Fruit fly (Drosophila melanogaster): Measurements from ENCODE around the gene CG7483.
A peak's percentile ranks its signal among the peaks of the same experiment; 100 is the strongest.

CG7483 gene

DNA sequence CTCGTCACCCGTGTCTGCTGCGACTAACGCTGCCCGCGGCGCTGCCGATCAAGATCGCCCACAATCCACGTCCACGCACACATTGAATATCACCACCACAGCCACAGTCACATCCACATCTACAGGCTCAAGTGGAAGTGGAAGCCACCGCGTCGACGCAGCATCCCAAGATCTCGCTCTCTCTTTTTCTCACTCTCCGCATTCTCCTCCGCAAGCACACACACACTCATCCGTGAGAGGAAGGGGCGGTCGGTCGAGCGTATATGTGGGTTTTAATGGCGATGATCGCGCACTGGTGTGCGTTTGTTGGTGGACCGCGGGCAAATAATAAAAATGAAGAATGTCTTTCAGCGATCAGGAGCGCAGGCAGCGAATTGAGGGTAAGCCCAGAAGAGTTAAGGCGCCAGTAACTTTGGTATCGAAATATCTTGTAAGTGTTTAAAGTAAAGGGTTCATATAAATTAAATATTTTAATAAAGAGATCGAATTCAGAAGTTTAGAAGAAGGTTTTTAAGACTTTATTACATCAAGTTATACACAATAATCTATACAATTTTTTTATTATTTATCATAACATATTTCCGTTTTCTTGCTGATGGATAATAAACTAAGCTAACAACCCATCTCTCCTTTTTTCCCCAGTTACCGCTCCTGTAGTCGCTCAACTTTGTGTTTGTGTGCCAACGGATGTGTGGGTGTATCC, 20.9 kb downstream of the CG7483 start, which contains the start of gene Poxm (continued):
- TF ChIP-seq usp (GFP tag; optimal IDR thresholded peaks at IDR 0.05) (no peak), pan (optimal IDR thresholded peaks at IDR 0.05) (no peak), CG9705 (GFP tag; optimal IDR thresholded peaks at IDR 0.05) (peak; percentile 87), ey (GFP tag; optimal IDR thresholded peaks at IDR 0.05) (peak; percentile 79)

DNA sequence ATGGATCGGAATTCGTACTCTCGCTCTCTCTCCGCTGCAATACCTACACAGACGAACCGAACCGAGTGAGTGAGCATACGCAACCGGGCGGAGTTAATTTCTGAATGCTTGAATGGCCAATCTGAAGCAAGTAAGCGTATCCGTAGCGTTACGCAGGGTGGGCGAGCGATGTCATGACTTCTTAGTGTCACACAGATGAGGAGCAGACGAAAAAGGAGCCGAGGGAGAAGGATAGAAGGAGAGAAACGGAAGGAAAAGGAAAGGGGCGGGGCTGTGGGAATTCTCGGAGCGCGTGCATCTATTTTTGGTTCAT, 21.4 kb downstream of the CG7483 start:
- no peak for TF ChIP-seq jim (GFP tag; optimal IDR thresholded peaks at IDR 0.05)
- peak; percentile 8 for TF ChIP-seq psq (GFP tag; optimal IDR thresholded peaks at IDR 0.05)
- no peak for TF ChIP-seq CrebA (GFP tag; optimal IDR thresholded peaks at IDR 0.05; ENCODE audit: borderline replicate concordance)
- no peak for TF ChIP-seq N (GFP tag; optimal IDR thresholded peaks at IDR 0.05)
- no peak for TF ChIP-seq woc (GFP tag; optimal IDR thresholded peaks at IDR 0.05)
- no peak for TF ChIP-seq tai (GFP tag; optimal IDR thresholded peaks at IDR 0.05)
- no peak for TF ChIP-seq CG32264 (GFP tag; optimal IDR thresholded peaks at IDR 0.05)
- no peak for TF ChIP-seq rgr (GFP tag; optimal IDR thresholded peaks at IDR 0.05)
- no peak for TF ChIP-seq OdsH (GFP tag; optimal IDR thresholded peaks at IDR 0.05)

DNA sequence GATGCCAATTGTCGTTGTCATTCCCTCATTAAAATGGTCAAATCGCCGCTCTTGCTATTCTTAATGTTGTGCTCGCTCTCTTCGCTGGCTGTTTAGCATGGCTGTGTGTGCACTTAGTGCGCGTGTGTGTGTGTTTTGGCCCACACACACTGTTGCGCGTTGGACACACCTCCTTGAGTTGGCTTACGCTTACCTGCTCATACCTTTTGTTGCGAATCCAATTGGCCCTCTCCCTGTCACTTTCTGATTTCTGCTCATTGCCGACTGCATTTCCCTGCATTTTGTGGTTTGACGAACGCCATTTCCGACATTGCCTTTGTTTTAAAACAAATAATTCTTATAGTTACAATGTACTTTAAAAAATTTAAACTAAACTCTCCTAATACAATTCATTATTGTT, 22.0 kb downstream of the CG7483 start:
- TF ChIP-seq Mio (GFP tag; optimal IDR thresholded peaks at IDR 0.05) (no peak), Vsx2 (GFP tag; optimal IDR thresholded peaks at IDR 0.05; ENCODE audit: partially characterized antibody) (no peak), GATAd (GFP tag; optimal IDR thresholded peaks at IDR 0.05) (no peak), Jra (GFP tag; optimal IDR thresholded peaks at IDR 0.05) (no peak), Rel (GFP tag; optimal IDR thresholded peaks at IDR 0.05) (no peak), Rel (tag; optimal IDR thresholded peaks at IDR 0.05) (no peak), dl (GFP tag; optimal IDR thresholded peaks at IDR 0.05; ENCODE audit: insufficient read depth in 1 of 2, partially characterized antibody in 2 of 2) (no peak), Sp1 (GFP tag; optimal IDR thresholded peaks at IDR 0.05) (no peak), foxo (GFP tag; optimal IDR thresholded peaks at IDR 0.05) (no peak), Hr83 (GFP tag; optimal IDR thresholded peaks at IDR 0.05; ENCODE audit: poor library complexity, severe bottlenecking) (no peak), OdsH (GFP tag; optimal IDR thresholded peaks at IDR 0.05) (no peak), rgr (GFP tag; optimal IDR thresholded peaks at IDR 0.05) (no peak), CrebA (GFP tag; optimal IDR thresholded peaks at IDR 0.05; ENCODE audit: borderline replicate concordance) (no peak), dsf (GFP tag; optimal IDR thresholded peaks at IDR 0.05; ENCODE audit: borderline replicate concordance) (no peak), h (GFP tag; optimal IDR thresholded peaks at IDR 0.05) (no peak), Hr78 (GFP tag; optimal IDR thresholded peaks at IDR 0.05) (no peak), brk (GFP tag; optimal IDR thresholded peaks at IDR 0.05) (no peak)

DNA sequence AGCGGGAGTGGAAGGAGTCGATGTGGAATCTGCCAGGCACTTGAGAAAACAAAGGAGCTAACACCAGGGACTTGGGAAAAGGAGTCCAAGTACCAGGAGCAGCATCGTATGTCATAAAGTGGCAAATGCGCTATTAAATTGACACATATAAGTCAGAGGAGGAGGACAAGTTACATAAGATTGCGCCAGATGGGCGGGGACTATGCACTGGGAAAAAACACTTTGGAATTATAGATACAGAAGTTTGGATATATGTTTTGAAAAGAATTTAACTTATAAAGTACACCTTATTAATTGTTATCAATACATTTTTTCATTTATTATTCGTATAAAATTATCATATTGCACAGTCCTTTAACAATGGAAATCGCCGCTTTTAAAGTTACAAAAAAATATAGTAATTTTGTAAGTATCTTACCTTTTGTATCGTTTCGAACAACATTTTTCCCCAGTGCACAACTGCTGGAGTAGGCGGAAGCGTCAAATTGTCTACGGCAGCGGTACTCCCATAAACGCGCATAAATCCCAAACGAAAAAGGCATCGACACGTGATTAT, 23.1 kb downstream of the CG7483 start:
- TF ChIP-seq brk (GFP tag; optimal IDR thresholded peaks at IDR 0.05): no peak
- no peak for TF ChIP-seq Vsx2 (GFP tag; optimal IDR thresholded peaks at IDR 0.05; ENCODE audit: partially characterized antibody)
- no peak for TF ChIP-seq dsf (GFP tag; optimal IDR thresholded peaks at IDR 0.05; ENCODE audit: borderline replicate concordance)
- TF ChIP-seq CG9705 (GFP tag; optimal IDR thresholded peaks at IDR 0.05): no peak
- no peak for TF ChIP-seq sv (GFP tag; optimal IDR thresholded peaks at IDR 0.05)
- no peak for TF ChIP-seq Abd-B (GFP tag; optimal IDR thresholded peaks at IDR 0.05)

DNA sequence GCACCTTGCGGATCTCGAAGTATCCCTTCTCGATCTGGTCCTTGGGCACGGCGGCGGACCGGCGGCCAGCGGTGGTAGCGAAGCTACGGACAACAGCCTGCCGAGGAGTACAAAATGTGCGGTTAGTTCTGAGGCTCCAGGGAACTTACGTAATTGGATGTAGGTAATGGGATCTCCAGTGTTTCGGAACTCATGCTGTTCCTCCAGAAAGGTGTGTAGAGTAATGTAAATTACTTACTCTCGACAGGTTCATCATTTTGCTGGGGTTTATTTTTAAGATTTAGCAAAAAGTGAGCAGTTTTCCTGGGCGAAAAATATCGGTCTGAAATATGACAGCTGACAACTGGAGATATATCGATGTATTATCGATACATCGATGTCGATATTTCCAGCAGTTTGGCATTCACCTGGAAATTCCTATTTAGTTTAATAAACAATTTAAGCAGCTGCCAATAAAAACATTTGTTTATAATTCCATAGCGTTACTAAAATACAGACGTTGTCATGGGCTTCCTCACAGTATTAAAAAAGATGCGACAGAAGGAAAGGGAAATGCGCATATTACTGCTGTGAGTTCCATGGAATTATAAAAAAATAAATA, 27.8 kb downstream of the CG7483 start, which contains the start of the genes COX7A and Arl2:
Gene COX7A, minus strand, starts transcription at position 369 of the 601 bp plus-strand sequence.
Gene Arl2, plus strand, starts transcription at position 426 of the 601 bp plus-strand sequence.
- TF ChIP-seq foxo (GFP tag; optimal IDR thresholded peaks at IDR 0.05) (no peak), rgr (GFP tag; optimal IDR thresholded peaks at IDR 0.05) (peak; percentile 26), Dfd (GFP tag; optimal IDR thresholded peaks at IDR 0.05) (no peak), br (GFP tag; optimal IDR thresholded peaks at IDR 0.05) (no peak), usp (GFP tag; optimal IDR thresholded peaks at IDR 0.05) (no peak), Rel (GFP tag; optimal IDR thresholded peaks at IDR 0.05) (no peak), Rel (tag; optimal IDR thresholded peaks at IDR 0.05) (peak; percentile 7), pan (optimal IDR thresholded peaks at IDR 0.05) (no peak), OdsH (GFP tag; optimal IDR thresholded peaks at IDR 0.05) (no peak), CG9705 (GFP tag; optimal IDR thresholded peaks at IDR 0.05) (peak; percentile 26), psq (GFP tag; optimal IDR thresholded peaks at IDR 0.05) (no peak), dsf (GFP tag; optimal IDR thresholded peaks at IDR 0.05; ENCODE audit: borderline replicate concordance) (no peak), sv (GFP tag; optimal IDR thresholded peaks at IDR 0.05) (no peak), tai (GFP tag; optimal IDR thresholded peaks at IDR 0.05) (no peak), Hr83 (GFP tag; optimal IDR thresholded peaks at IDR 0.05; ENCODE audit: poor library complexity, severe bottlenecking) (peak; percentile 29), jim (GFP tag; optimal IDR thresholded peaks at IDR 0.05) (no peak), sage (GFP tag; optimal IDR thresholded peaks at IDR 0.05) (no peak), Abd-B (GFP tag; optimal IDR thresholded peaks at IDR 0.05) (no peak), Hnf4 (GFP tag; optimal IDR thresholded peaks at IDR 0.05) (no peak), woc (GFP tag; optimal IDR thresholded peaks at IDR 0.05) (no peak)
